Fruit fly (Drosophila melanogaster) whole organism, embryonic: ENCODE data around the gene Cpr65Av.

Experiments used
- B-H1 ChIP-seq: fragments of 200-800 bp; sonication (Bioruptor generic); IDR thresholded peaks from 3 replicates; pipeline ENCODE4 v1.3.6; 2022; ENCODE audit warnings: missing biosample characterization, missing genetic modification characterization
- CG13296 ChIP-seq: fragments of 200-800 bp; sonication (Bioruptor generic); optimal IDR thresholded peaks from 3 replicates; lab custom pipeline; 2018; ENCODE audit warnings: missing biosample characterization, mild to moderate bottlenecking, missing genetic modification characterization
- CG1603 ChIP-seq: fragments of 200-800 bp; sonication (Bioruptor generic); optimal IDR thresholded peaks from 2 replicates; lab custom pipeline; 2019; ENCODE audit warnings: missing biosample characterization, mild to moderate bottlenecking, missing genetic modification characterization, moderate library complexity
- CG17912 ChIP-seq: fragments of 200-800 bp; sonication (Bioruptor generic); optimal IDR thresholded peaks from 2 replicates; lab custom pipeline; 2018; ENCODE audit warnings: missing biosample characterization, mild to moderate bottlenecking, missing genetic modification characterization
- CG2116 ChIP-seq: fragments of 200-800 bp; sonication (Bioruptor generic); optimal IDR thresholded peaks from 3 replicates; lab custom pipeline; 2018; ENCODE audit warnings: missing biosample characterization, mild to moderate bottlenecking, missing genetic modification characterization
- CG2129 ChIP-seq: fragments of 200-800 bp; sonication (Bioruptor generic); IDR thresholded peaks from 2 replicates; pipeline ENCODE4 v1.3.6; 2022; ENCODE audit warnings: missing biosample characterization, missing genetic modification characterization; ENCODE audit not compliant: partially characterized antibody
- CG2199 ChIP-seq: fragments of 200-800 bp; sonication (Bioruptor generic); IDR thresholded peaks from 3 replicates; pipeline ENCODE4 v1.3.6; 2022; ENCODE audit warnings: missing biosample characterization, missing genetic modification characterization
- CG2202 ChIP-seq: fragments of 200-800 bp; sonication (Bioruptor generic); optimal IDR thresholded peaks from 2 replicates; lab custom pipeline; 2018; ENCODE audit warnings: missing biosample characterization, mild to moderate bottlenecking, missing genetic modification characterization
- CG31224 ChIP-seq: fragments of 200-800 bp; sonication (Bioruptor generic); IDR thresholded peaks from 2 replicates; pipeline ENCODE4 v1.3.6; 2022; ENCODE audit warnings: missing biosample characterization, missing genetic modification characterization
- CG31441 ChIP-seq: fragments of 200-800 bp; sonication (Bioruptor generic); IDR thresholded peaks from 2 replicates; pipeline ENCODE4 v1.3.6; 2022; ENCODE audit warnings: missing biosample characterization, missing genetic modification characterization
- CG3163 ChIP-seq: fragments of 200-800 bp; sonication (Bioruptor generic); optimal IDR thresholded peaks from 3 replicates; lab custom pipeline; 2016; ENCODE audit warnings: missing biosample characterization, missing genetic modification characterization
- CG33557 ChIP-seq: fragments of 200-800 bp; sonication (Bioruptor generic); optimal IDR thresholded peaks from 2 replicates; lab custom pipeline; 2019; ENCODE audit warnings: missing biosample characterization, mild to moderate bottlenecking, missing genetic modification characterization, moderate library complexity
- CG4360 ChIP-seq: fragments of 200-800 bp; sonication (Bioruptor generic); IDR thresholded peaks from 2 replicates; pipeline ENCODE4 v1.3.6; 2022; ENCODE audit warnings: missing biosample characterization, missing genetic modification characterization
- CG5245 ChIP-seq: fragments of 200-800 bp; sonication (Bioruptor generic); optimal IDR thresholded peaks from 3 replicates; lab custom pipeline; 2016; ENCODE audit warnings: missing biosample characterization, missing genetic modification characterization
- CG6272 ChIP-seq: fragments of 200-800 bp; sonication (Bioruptor generic); IDR thresholded peaks from 2 replicates; pipeline ENCODE4 v1.3.6; 2022; ENCODE audit warnings: missing biosample characterization, missing genetic modification characterization
- CG6683 ChIP-seq: fragments of 200-800 bp; sonication (Bioruptor generic); optimal IDR thresholded peaks from 2 replicates; lab custom pipeline; 2017; ENCODE audit warnings: missing biosample characterization, mild to moderate bottlenecking, missing genetic modification characterization, missing genetic modification reagents
- CG7786 ChIP-seq: fragments of 200-800 bp; sonication (Bioruptor generic); optimal IDR thresholded peaks from 2 replicates; lab custom pipeline; 2016; ENCODE audit warnings: missing biosample characterization, missing genetic modification characterization
- CG7963 ChIP-seq: fragments of 200-800 bp; sonication (Bioruptor generic); IDR thresholded peaks from 3 replicates; pipeline ENCODE4 v1.3.6; 2022; ENCODE audit warnings: missing biosample characterization, missing genetic modification characterization; ENCODE audit not compliant: partially characterized antibody
- CG8388 ChIP-seq: fragments of 200-800 bp; sonication (Bioruptor generic); optimal IDR thresholded peaks from 2 replicates; lab custom pipeline; 2019; ENCODE audit warnings: missing biosample characterization, mild to moderate bottlenecking, missing genetic modification characterization, moderate library complexity
- CG9876 ChIP-seq: fragments of 200-800 bp; sonication (Bioruptor generic); optimal IDR thresholded peaks from 2 replicates; lab custom pipeline; 2016; ENCODE audit warnings: missing biosample characterization, missing genetic modification characterization
- Chrac-16 ChIP-seq: fragments of 200-800 bp; sonication (Bioruptor generic); optimal IDR thresholded peaks from 3 replicates; lab custom pipeline; 2016; ENCODE audit warnings: missing biosample characterization, missing genetic modification characterization
- Doc2 ChIP-seq: fragments of 200-800 bp; sonication (Bioruptor generic); IDR thresholded peaks from 2 replicates; pipeline ENCODE4 v1.3.6; 2022; ENCODE audit warnings: missing biosample characterization, missing genetic modification characterization
- E2f1 ChIP-seq: fragments of 200-800 bp; sonication (Bioruptor generic); IDR thresholded peaks from 2 replicates; pipeline ENCODE4 v1.3.6; 2022; ENCODE audit warnings: missing biosample characterization, missing genetic modification characterization
- Ets65A ChIP-seq: fragments of 200-800 bp; sonication (Bioruptor generic); peaks from one replicate; lab custom pipeline; 2016; ENCODE audit warnings: missing biosample characterization, missing genetic modification characterization
- Fer3 ChIP-seq: fragments of 200-800 bp; sonication (Bioruptor generic); optimal IDR thresholded peaks from 2 replicates; lab custom pipeline; 2018; ENCODE audit warnings: missing biosample characterization, mild to moderate bottlenecking, missing genetic modification characterization, moderate library complexity
- HLH4C ChIP-seq: fragments of 200-800 bp; sonication (Bioruptor generic); IDR thresholded peaks from 3 replicates; pipeline ENCODE4 v1.3.6; 2022; ENCODE audit warnings: missing biosample characterization, missing genetic modification characterization; ENCODE audit not compliant: partially characterized antibody
- Hr3 ChIP-seq: fragments of 200-800 bp; sonication (Bioruptor generic); optimal IDR thresholded peaks from 3 replicates; lab custom pipeline; 2016; ENCODE audit warnings: missing biosample characterization, missing genetic modification characterization
- Hr39 ChIP-seq: fragments of >200 bp; optimal IDR thresholded peaks from 2 replicates; lab custom pipeline; 2017
- Lim3 ChIP-seq: fragments of 200-800 bp; sonication (Bioruptor generic); IDR thresholded peaks from 2 replicates; pipeline ENCODE4 v1.3.6; 2022; ENCODE audit warnings: missing biosample characterization, missing genetic modification characterization
- NC2α ChIP-seq: fragments of 200-800 bp; sonication (Bioruptor generic); optimal IDR thresholded peaks from 2 replicates; lab custom pipeline; 2016; ENCODE audit warnings: missing biosample characterization, missing genetic modification characterization
- Neu2 ChIP-seq: fragments of 200-800 bp; sonication (Bioruptor generic); optimal IDR thresholded peaks from 3 replicates; lab custom pipeline; 2016; ENCODE audit warnings: missing biosample characterization, missing genetic modification characterization, borderline replicate concordance
- abd-A ChIP-seq: fragments of 200-800 bp; sonication (Bioruptor generic); optimal IDR thresholded peaks from 3 replicates; lab custom pipeline; 2019; ENCODE audit warnings: missing biosample characterization, mild to moderate bottlenecking, missing genetic modification characterization, moderate library complexity
- cas ChIP-seq: fragments of 200-800 bp; sonication (Bioruptor generic); IDR thresholded peaks from 2 replicates; pipeline ENCODE4 v1.3.6; 2022; ENCODE audit warnings: missing biosample characterization, missing genetic modification characterization
- crc ChIP-seq: fragments of 200-800 bp; sonication (Bioruptor generic); optimal IDR thresholded peaks from 2 replicates; lab custom pipeline; 2016; ENCODE audit warnings: missing biosample characterization, missing genetic modification characterization
- croc ChIP-seq: fragments of 200-800 bp; sonication (Bioruptor generic); conservative IDR thresholded peaks from 3 replicates; pipeline ENCODE4 v1.3.6; 2022; ENCODE audit warnings: missing biosample characterization, missing genetic modification characterization
- dan ChIP-seq: fragments of 200-800 bp; sonication (Bioruptor generic); IDR thresholded peaks from 2 replicates; pipeline ENCODE4 v1.3.6; 2022; ENCODE audit warnings: missing biosample characterization, missing genetic modification characterization
- ems ChIP-seq: fragments of 200-800 bp; sonication (Bioruptor generic); optimal IDR thresholded peaks from 3 replicates; lab custom pipeline; 2016; ENCODE audit warnings: missing biosample characterization, missing genetic modification characterization
- esg ChIP-seq: fragments of 200-800 bp; sonication (Bioruptor generic); conservative IDR thresholded peaks from 2 replicates; pipeline ENCODE4 v1.3.6; 2022; ENCODE audit warnings: missing biosample characterization, missing genetic modification characterization
- ftz-f1 ChIP-seq: fragments of 200-800 bp; sonication (Bioruptor generic); optimal IDR thresholded peaks from 2 replicates; lab custom pipeline; 2016; ENCODE audit warnings: missing biosample characterization, missing genetic modification characterization
- gcm2 ChIP-seq: fragments of 200-800 bp; sonication (Bioruptor generic); optimal IDR thresholded peaks from 2 replicates; lab custom pipeline; 2016; ENCODE audit warnings: missing biosample characterization, missing genetic modification characterization
- gro ChIP-seq: fragments of 200-800 bp; sonication (Bioruptor generic); optimal IDR thresholded peaks from 2 replicates; lab custom pipeline; 2016; ENCODE audit warnings: missing biosample characterization, missing genetic modification characterization
- nerfin-1 ChIP-seq: fragments of 200-800 bp; sonication (Bioruptor generic); optimal IDR thresholded peaks from 3 replicates; lab custom pipeline; 2019; ENCODE audit warnings: missing biosample characterization, mild to moderate bottlenecking, missing genetic modification characterization, moderate library complexity
- phol ChIP-seq: fragments of 200-800 bp; sonication (Bioruptor generic); optimal IDR thresholded peaks from 3 replicates; lab custom pipeline; 2018; ENCODE audit warnings: missing biosample characterization, mild to moderate bottlenecking, missing genetic modification characterization, moderate library complexity
- rib ChIP-seq: fragments of 200-800 bp; sonication (Bioruptor generic); IDR thresholded peaks from 2 replicates; pipeline ENCODE4 v1.3.6; 2022; ENCODE audit warnings: missing biosample characterization, missing genetic modification characterization
- sisA ChIP-seq: fragments of 200-800 bp; sonication (Bioruptor generic); IDR thresholded peaks from 2 replicates; pipeline ENCODE4 v1.3.6; 2022; ENCODE audit warnings: missing biosample characterization, missing genetic modification characterization
- sug ChIP-seq: fragments of 200-800 bp; optimal IDR thresholded peaks from 2 replicates; lab custom pipeline; 2019; ENCODE audit warnings: missing biosample characterization, mild to moderate bottlenecking, missing genetic modification characterization, moderate library complexity
- tin ChIP-seq: fragments of 200-800 bp; sonication (Bioruptor generic); optimal IDR thresholded peaks from 3 replicates; lab custom pipeline; 2016; ENCODE audit warnings: missing biosample characterization, missing genetic modification characterization
- tx ChIP-seq: fragments of 200-800 bp; sonication (Bioruptor generic); optimal IDR thresholded peaks from 2 replicates; lab custom pipeline; 2016; ENCODE audit warnings: missing biosample characterization, missing genetic modification characterization
- unc-4 ChIP-seq: fragments of 200-800 bp; sonication (Bioruptor generic); IDR thresholded peaks from 2 replicates; pipeline ENCODE4 v1.3.6; 2022; ENCODE audit warnings: missing biosample characterization, missing genetic modification characterization; ENCODE audit not compliant: partially characterized antibody

Gene Cpr65Av

dm6 chr3L:6188995-6189927 lies 49.5 kb upstream of the Cpr65Av start, which contains the start of the genes D19A and CG7386 (continued):
- TF ChIP-seq CG1603 (tag; lab: Kevin White, UChicago) (peak; percentile 59), CG2202 (no peak), croc (GFP tag; lab: Robert Waterston, UW) (peak; percentile 14; the same call in 1 of the 3 replicates), CG6272 (GFP tag; lab: Robert Waterston, UW) (peak; percentile 57; the same call in 1 of the 2 replicates), Hr39 (lab: Kevin White, UChicago) (no peak), phol (tag; lab: Kevin White, UChicago) (peak; percentile 61), Hr3 (peak; percentile 34), B-H1 (GFP tag; lab: Robert Waterston, UW) (peak; percentile 16; the same call in 2 of the 3 replicates), abd-A (no peak), tin (GFP tag; lab: Kevin White, UChicago) (peak; percentile 43), CG7963 (GFP tag; lab: Robert Waterston, UW) (no peak), crc (no peak), CG7786 (GFP tag; lab: Kevin White, UChicago) (peak; percentile 56), CG8388 (GFP tag; lab: Kevin White, UChicago) (peak; percentile 30), CG5245 (no peak), Neu2 (GFP tag; lab: Kevin White, UChicago) (no peak), CG31224 (GFP tag; lab: Robert Waterston, UW) (0 out of 2 replicates have a peak, but pooled peaks have one; percentile 29), CG6683 (GFP tag; lab: Kevin White, UChicago) (no peak), CG2116 (GFP tag; lab: Kevin White, UChicago) (peak; percentile 11), sisA (GFP tag; lab: Robert Waterston, UW) (peak; percentile 72), nerfin-1 (peak; percentile 16), cas (GFP tag; lab: Robert Waterston, UW) (peak; percentile 46; the same call in 1 of the 2 replicates), dan (GFP tag; lab: Robert Waterston, UW) (no peak), sug (peak; percentile 25), HLH4C (peak; percentile 51; the same call in 2 of the 3 replicates), Ets65A (GFP tag; lab: Kevin White, UChicago) (peak; percentile 89), CG31441 (peak; percentile 57), Lim3 (no peak), CG9876 (GFP tag; lab: Kevin White, UChicago) (peak; percentile 47), CG17912 (GFP tag; lab: Kevin White, UChicago) (no peak), NC2α (GFP tag; lab: Kevin White, UChicago) (no peak), E2f1 (GFP tag; lab: Robert Waterston, UW) (peak; percentile 59), unc-4 (no peak), CG33557 (peak; percentile 48), Fer3 (tag; lab: Kevin White, UChicago) (peak; percentile 54), CG3163 (no peak), ems (GFP tag; lab: Kevin White, UChicago) (no peak), rib (GFP tag; lab: Robert Waterston, UW) (no peak), Doc2 (GFP tag; lab: Robert Waterston, UW) (no peak), Chrac-16 (GFP tag; lab: Kevin White, UChicago) (peak; percentile 5), ftz-f1 (GFP tag; lab: Kevin White, UChicago) (no peak), CG2199 (GFP tag; lab: Robert Waterston, UW) (0 out of 3 replicates have a peak, but pooled peaks have one; percentile 17), esg (GFP tag; lab: Robert Waterston, UW) (no peak; the same call in none of the 2 replicates), CG13296 (peak; percentile 57), tx (GFP tag; lab: Kevin White, UChicago) (peak; percentile 1), CG2129 (no peak), gro (GFP tag; lab: Kevin White, UChicago) (no peak), CG4360 (GFP tag; lab: Robert Waterston, UW) (no peak), gcm2 (GFP tag; lab: Kevin White, UChicago) (peak; percentile 49)
